Worm (Caenorhabditis elegans): ENCODE results near the gene C14B1.2.

C14B1.2 gene

DNA sequence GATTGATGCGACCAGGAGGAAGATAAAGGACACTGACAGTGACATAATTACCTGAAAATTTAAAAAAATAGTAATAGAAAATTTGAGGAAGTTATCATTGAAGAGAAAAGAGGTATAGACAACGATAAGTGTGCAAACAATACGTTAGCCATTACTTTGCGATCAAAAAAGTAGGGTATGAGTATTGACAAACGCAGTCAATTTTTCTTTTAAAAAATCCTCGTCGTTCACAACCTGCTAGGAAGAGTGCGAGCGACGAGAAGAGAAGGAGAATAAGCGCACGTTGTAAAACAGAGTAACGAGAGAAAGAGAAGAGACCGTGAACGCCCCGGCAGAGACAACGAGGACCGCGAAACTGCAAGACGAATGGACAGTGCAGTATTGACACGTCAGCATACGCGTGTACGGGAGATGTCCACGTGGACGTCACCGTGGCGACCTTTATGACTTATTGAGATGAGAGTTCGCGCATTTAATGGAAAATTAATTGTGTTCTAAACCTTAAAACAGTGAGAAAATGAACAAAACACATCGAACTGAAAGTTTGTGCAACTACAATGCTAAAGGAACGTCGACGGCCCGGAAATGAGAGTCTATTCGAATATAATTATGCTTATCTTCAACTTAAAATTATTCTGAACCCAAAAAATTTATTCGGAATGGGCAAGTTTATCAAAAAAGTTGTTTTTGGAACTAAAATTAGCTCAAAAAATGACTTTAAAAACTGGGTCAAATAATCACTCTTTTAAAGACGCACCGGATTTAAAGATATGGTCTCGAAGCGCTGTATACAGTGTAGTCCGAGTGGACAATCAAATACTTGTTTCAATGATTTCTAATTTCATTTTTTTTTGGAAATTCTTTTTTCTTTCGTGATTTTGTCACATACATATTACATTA is at the start of gene C14B1.2, which contains the start of gene pdi-1:
Gene C14B1.2 (plus strand): TSS at position 850 of the 900 bp plus-strand sequence.
Gene pdi-1 (minus strand): TSS at position 51 of the 900 bp plus-strand sequence.
- no peak for TF ChIP-seq ceh-58 (GFP tag; IDR thresholded peaks at IDR 0.05)
- TF ChIP-seq him-1 (tag; optimal IDR thresholded peaks at IDR 0.05) = no peak
- peak; percentile 44 for TF ChIP-seq madf-10 (tag; optimal IDR thresholded peaks at IDR 0.05)
- no peak for TF ChIP-seq dpff-1 (tag; optimal IDR thresholded peaks at IDR 0.05)
- TF ChIP-seq ceh-91 (GFP tag; IDR thresholded peaks at IDR 0.05) = no peak
- no peak for TF ChIP-seq F55B11.4 (tag; optimal IDR thresholded peaks at IDR 0.05; ENCODE audit: borderline replicate concordance, insufficient read depth)
- no peak for TF ChIP-seq bed-1 (GFP tag; IDR thresholded peaks at IDR 0.05)
- TF ChIP-seq tbx-9 (tag; optimal IDR thresholded peaks at IDR 0.05; ENCODE audit: borderline replicate concordance) = no peak
- no peak for TF ChIP-seq B0035.1 (tag; optimal IDR thresholded peaks at IDR 0.05)
- TF ChIP-seq F39B2.1 (GFP tag; IDR thresholded peaks at IDR 0.05) = no peak
- peak; percentile 13; the same call in 1 of the 2 replicates for TF ChIP-seq madf-6 (GFP tag; IDR thresholded peaks at IDR 0.05)
- TF ChIP-seq rcor-1 (GFP tag; IDR thresholded peaks at IDR 0.05) = peak; percentile 29; the same call in 1 of the 2 replicates
- no peak for TF ChIP-seq hsf-1 (GFP tag; IDR thresholded peaks at IDR 0.05)
- TF ChIP-seq somi-1 (GFP tag; optimal IDR thresholded peaks at IDR 0.05) = no peak
- no peak for TF ChIP-seq efl-1 (GFP tag; optimal IDR thresholded peaks at IDR 0.05)
- no peak for TF ChIP-seq lir-1 (GFP tag; conservative IDR thresholded peaks at IDR 0.05)
- no peak for TF ChIP-seq snpc-1.1 (tag; optimal IDR thresholded peaks at IDR 0.05; ENCODE audit: insufficient read depth)
- no peak for TF ChIP-seq B0019.2 (GFP tag; conservative IDR thresholded peaks at IDR 0.05)
- TF ChIP-seq F22D6.2 (tag; optimal IDR thresholded peaks at IDR 0.05) = no peak
- no peak for TF ChIP-seq Y56A3A.18 (GFP tag; IDR thresholded peaks at IDR 0.05)
- peak; percentile 43; the same call in 1 of the 2 replicates for TF ChIP-seq B0336.3 (GFP tag; IDR thresholded peaks at IDR 0.05)
- no peak for TF ChIP-seq hlh-26 (GFP tag; conservative IDR thresholded peaks at IDR 0.05)
- peak; percentile 84 for TF ChIP-seq zfh-2 (GFP tag; conservative IDR thresholded peaks at IDR 0.05)
- no peak for TF ChIP-seq akir-1 (GFP tag; optimal IDR thresholded peaks at IDR 0.05)
- no peak for TF ChIP-seq dpl-1 (GFP tag; optimal IDR thresholded peaks at IDR 0.05)
- no peak for TF ChIP-seq unc-130 (GFP tag; optimal IDR thresholded peaks at IDR 0.05)
- no peak for TF ChIP-seq repo-1 (tag; optimal IDR thresholded peaks at IDR 0.05)
- peak; percentile 84 for TF ChIP-seq attf-5 (GFP tag; optimal IDR thresholded peaks at IDR 0.05)
- TF ChIP-seq ekl-4 (GFP tag; IDR thresholded peaks at IDR 0.05) = no peak
- 0 out of 2 replicates have a peak, but pooled peaks have one; percentile 58 for TF ChIP-seq nfyb-1 (GFP tag; IDR thresholded peaks at IDR 0.05)
- TF ChIP-seq aptf-3 (GFP tag; IDR thresholded peaks at IDR 0.05) = no peak
- no peak for TF ChIP-seq unc-62 (GFP tag; optimal IDR thresholded peaks at IDR 0.05)
- no peak for TF ChIP-seq ztf-3 (GFP tag; optimal IDR thresholded peaks at IDR 0.05)
- no peak for TF ChIP-seq sea-2 (GFP tag; IDR thresholded peaks at IDR 0.05)
- no peak for TF ChIP-seq athp-1 (tag; optimal IDR thresholded peaks at IDR 0.05)
- no peak for TF ChIP-seq Y53G8AR.9 (GFP tag; conservative IDR thresholded peaks at IDR 0.05)
- TF ChIP-seq pha-4 (tag; optimal IDR thresholded peaks at IDR 0.05) = no peak
- TF ChIP-seq ccch-3 (GFP tag; optimal IDR thresholded peaks at IDR 0.05) = no peak
- TF ChIP-seq ceh-40 (GFP tag; IDR thresholded peaks at IDR 0.05) = no peak
- TF ChIP-seq ets-4 (GFP tag; optimal IDR thresholded peaks at IDR 0.05) = peak; percentile 30
- TF ChIP-seq F52B5.7 (tag; optimal IDR thresholded peaks at IDR 0.05) = no peak
- peak; percentile 56 for TF ChIP-seq F33H1.4 (GFP tag; IDR thresholded peaks at IDR 0.05)
- no peak for TF ChIP-seq sdz-38 (tag; optimal IDR thresholded peaks at IDR 0.05)
- TF ChIP-seq F57C9.4 (tag; optimal IDR thresholded peaks at IDR 0.05) = no peak
- no peak for TF ChIP-seq egl-18 (GFP tag; IDR thresholded peaks at IDR 0.05)
- TF ChIP-seq pbrm-1 (GFP tag; IDR thresholded peaks at IDR 0.05) = no peak
- TF ChIP-seq hrde-1 (tag; optimal IDR thresholded peaks at IDR 0.05; ENCODE audit: borderline replicate concordance) = no peak
- no peak; the same call in 1 of the 2 replicates for TF ChIP-seq ceh-100 (GFP tag; IDR thresholded peaks at IDR 0.05)

Data from whole organism, young adult.